Fruit fly (Drosophila melanogaster) whole organism, prepupa: ENCODE measurements around the gene Fancd2.

Source experiments
- CG10631 ChIP-seq: fragments of 200-800 bp; sonication (Bioruptor generic); optimal IDR thresholded peaks from 2 replicates; lab custom pipeline; 2016; ENCODE audit warnings: missing biosample characterization, missing genetic modification characterization
- CG10669 ChIP-seq: fragments of 200-800 bp; sonication (Bioruptor generic); optimal IDR thresholded peaks from 3 replicates; lab custom pipeline; 2018; ENCODE audit warnings: missing biosample characterization, mild to moderate bottlenecking, missing genetic modification characterization, moderate library complexity
- CG11294 ChIP-seq: fragments of 200-800 bp; sonication (Bioruptor generic); IDR thresholded peaks from 2 replicates; pipeline ENCODE4 v1.3.6; 2022; ENCODE audit warnings: missing biosample characterization, missing genetic modification characterization
- CG11762 ChIP-seq: fragments of 200-800 bp; sonication (Bioruptor generic); optimal IDR thresholded peaks from 3 replicates; lab custom pipeline; 2016; ENCODE audit warnings: missing biosample characterization, missing genetic modification characterization; ENCODE audit not compliant: insufficient read depth
- CG1621 ChIP-seq: fragments of 200-800 bp; sonication (Bioruptor generic); optimal IDR thresholded peaks from 3 replicates; lab custom pipeline; 2018; ENCODE audit warnings: missing biosample characterization, mild to moderate bottlenecking, missing genetic modification characterization
- CG3032 ChIP-seq: fragments of 200-800 bp; optimal IDR thresholded peaks from 2 replicates; lab custom pipeline; 2019; ENCODE audit warnings: missing biosample characterization, mild to moderate bottlenecking, missing genetic modification characterization, moderate library complexity
- CG31627 ChIP-seq: fragments of 200-800 bp; sonication (Bioruptor generic); optimal IDR thresholded peaks from 3 replicates; lab custom pipeline; 2016; ENCODE audit warnings: missing biosample characterization, missing genetic modification characterization
- CG32006 ChIP-seq: fragments of 200-800 bp; sonication (Bioruptor generic); optimal IDR thresholded peaks from 3 replicates; lab custom pipeline; 2017; ENCODE audit warnings: missing biosample characterization, mild to moderate bottlenecking, missing genetic modification characterization
- CG3919 ChIP-seq: fragments of 200-800 bp; sonication (Bioruptor generic); optimal IDR thresholded peaks from 3 replicates; lab custom pipeline; 2016; ENCODE audit warnings: missing biosample characterization, missing genetic modification characterization
- CG6163 ChIP-seq: fragments of 200-800 bp; sonication (Bioruptor generic); IDR thresholded peaks from 3 replicates; pipeline ENCODE4 v1.3.6; 2022; ENCODE audit warnings: missing biosample characterization, missing genetic modification characterization
- CG6792 ChIP-seq: fragments of 200-800 bp; sonication (Bioruptor generic); optimal IDR thresholded peaks from 3 replicates; lab custom pipeline; 2016; ENCODE audit warnings: missing biosample characterization, missing genetic modification characterization
- CG6808 ChIP-seq: fragments of 200-800 bp; sonication (Bioruptor generic); optimal IDR thresholded peaks from 3 replicates; lab custom pipeline; 2017; ENCODE audit warnings: missing biosample characterization, missing genetic modification characterization, mild to moderate bottlenecking, moderate library complexity, missing genetic modification reagents
- CG6854 ChIP-seq: fragments of 200-800 bp; sonication (Bioruptor generic); optimal IDR thresholded peaks from 2 replicates; lab custom pipeline; 2017; ENCODE audit warnings: missing biosample characterization, mild to moderate bottlenecking, missing genetic modification characterization
- CG8319 ChIP-seq: fragments of 200-800 bp; sonication (Bioruptor generic); optimal IDR thresholded peaks from 3 replicates; lab custom pipeline; 2016; ENCODE audit warnings: missing biosample characterization, missing genetic modification characterization
- CG9139 ChIP-seq: fragments of 200-800 bp; sonication (Bioruptor generic); optimal IDR thresholded peaks from 3 replicates; lab custom pipeline; 2017; ENCODE audit warnings: missing biosample characterization, mild to moderate bottlenecking, missing genetic modification characterization
- Eip75B ChIP-seq: fragments of 200-800 bp; sonication (Bioruptor generic); optimal IDR thresholded peaks from 3 replicates; lab custom pipeline; 2016; ENCODE audit warnings: missing biosample characterization, missing genetic modification characterization
- Eip78C ChIP-seq: fragments of 200-800 bp; sonication (Bioruptor generic); peaks from one replicate; lab custom pipeline; 2016; ENCODE audit warnings: missing biosample characterization, missing genetic modification characterization
- Eip93F ChIP-seq: fragments of 200-800 bp; sonication (Bioruptor generic); optimal IDR thresholded peaks from 2 replicates; lab custom pipeline; 2016; ENCODE audit warnings: missing biosample characterization, mild to moderate bottlenecking, missing genetic modification characterization
- Ets21C ChIP-seq: fragments of 200-800 bp; sonication (Bioruptor generic); optimal IDR thresholded peaks from 3 replicates; lab custom pipeline; 2016; ENCODE audit warnings: missing biosample characterization, missing genetic modification characterization
- Ets96B ChIP-seq: fragments of 200-800 bp; optimal IDR thresholded peaks from 2 replicates; lab custom pipeline; 2019; ENCODE audit warnings: missing biosample characterization, mild to moderate bottlenecking, missing genetic modification characterization, moderate library complexity
- Gug ChIP-seq: fragments of 200-800 bp; sonication (Bioruptor generic); IDR thresholded peaks from 2 replicates; pipeline ENCODE4 v1.3.6; 2022; ENCODE audit warnings: missing biosample characterization, missing genetic modification characterization
- Hr4 ChIP-seq: fragments of 200-800 bp; sonication (Bioruptor generic); optimal IDR thresholded peaks from 3 replicates; lab custom pipeline; 2016; ENCODE audit warnings: missing biosample characterization, missing genetic modification characterization
- Lpt ChIP-seq: fragments of 200-800 bp; sonication (Bioruptor generic); optimal IDR thresholded peaks from 3 replicates; lab custom pipeline; 2016; ENCODE audit warnings: missing biosample characterization, missing genetic modification characterization
- Met ChIP-seq: fragments of 200-800 bp; sonication (Bioruptor generic); optimal IDR thresholded peaks from 3 replicates; lab custom pipeline; 2016; ENCODE audit warnings: missing biosample characterization, missing genetic modification characterization
- Smox ChIP-seq: fragments of 200-800 bp; sonication (Bioruptor generic); optimal IDR thresholded peaks from 3 replicates; lab custom pipeline; 2016; ENCODE audit warnings: missing biosample characterization, missing genetic modification characterization
- Sox102F ChIP-seq: fragments of 200-800 bp; sonication (Bioruptor generic); optimal IDR thresholded peaks from 2 replicates; lab custom pipeline; 2016; ENCODE audit warnings: missing biosample characterization, mild to moderate bottlenecking, missing genetic modification characterization
- Sox14 ChIP-seq: fragments of 200-800 bp; sonication (Bioruptor generic); optimal IDR thresholded peaks from 3 replicates; lab custom pipeline; 2016; ENCODE audit warnings: missing biosample characterization, missing genetic modification characterization
- Sox15 ChIP-seq: fragments of 200-800 bp; sonication (Bioruptor generic); optimal IDR thresholded peaks from 3 replicates; lab custom pipeline; 2016; ENCODE audit warnings: missing biosample characterization, missing genetic modification characterization
- achi ChIP-seq: fragments of 200-800 bp; sonication (Bioruptor generic); optimal IDR thresholded peaks from 3 replicates; lab custom pipeline; 2016; ENCODE audit warnings: missing biosample characterization, missing genetic modification characterization
- acj6 ChIP-seq: fragments of 200-800 bp; sonication (Bioruptor generic); optimal IDR thresholded peaks from 3 replicates; lab custom pipeline; 2016; ENCODE audit warnings: missing biosample characterization, missing genetic modification characterization
- cyc ChIP-seq: fragments of 200-800 bp; sonication (Bioruptor generic); optimal IDR thresholded peaks from 3 replicates; lab custom pipeline; 2016; ENCODE audit warnings: missing biosample characterization, missing genetic modification characterization
- dac ChIP-seq: fragments of 200-800 bp; sonication (Bioruptor generic); optimal IDR thresholded peaks from 2 replicates; lab custom pipeline; 2017; ENCODE audit warnings: missing biosample characterization, mild to moderate bottlenecking, missing genetic modification characterization
- dsx ChIP-seq: fragments of 200-800 bp; optimal IDR thresholded peaks from 3 replicates; lab custom pipeline; 2019; ENCODE audit warnings: missing biosample characterization, mild to moderate bottlenecking, missing genetic modification characterization, moderate library complexity; ENCODE audit not compliant: poor library complexity, severe bottlenecking
- eg ChIP-seq: fragments of 200-800 bp; sonication (Bioruptor generic); IDR thresholded peaks from 3 replicates; pipeline ENCODE4 v1.3.6; 2022; ENCODE audit warnings: missing biosample characterization, missing genetic modification characterization
- esn ChIP-seq: fragments of 200-800 bp; sonication (Bioruptor generic); optimal IDR thresholded peaks from 2 replicates; lab custom pipeline; 2016; ENCODE audit warnings: missing biosample characterization, mild to moderate bottlenecking, missing genetic modification characterization, moderate library complexity
- fd85E ChIP-seq: fragments of 200-800 bp; sonication (Bioruptor generic); optimal IDR thresholded peaks from 3 replicates; lab custom pipeline; 2016; ENCODE audit warnings: missing biosample characterization, missing genetic modification characterization
- fkh ChIP-seq: fragments of 200-800 bp; sonication (Bioruptor generic); optimal IDR thresholded peaks from 3 replicates; lab custom pipeline; 2017; ENCODE audit warnings: missing biosample characterization, mild to moderate bottlenecking, missing genetic modification characterization, moderate library complexity
- net ChIP-seq: fragments of 200-800 bp; sonication (Bioruptor generic); optimal IDR thresholded peaks from 3 replicates; lab custom pipeline; 2016; ENCODE audit warnings: missing biosample characterization, missing genetic modification characterization
- pdm3 ChIP-seq: fragments of 200-800 bp; sonication (Bioruptor generic); optimal IDR thresholded peaks from 3 replicates; lab custom pipeline; 2016; ENCODE audit warnings: missing biosample characterization, missing genetic modification characterization
- salr ChIP-seq, 2 experiments: fragments of 200-800 bp; sonication (Bioruptor generic); optimal IDR thresholded peaks; 3 replicates each; lab custom pipeline; 2016 to 2018; ENCODE audit warnings: missing biosample characterization in 2 of 2, missing genetic modification characterization in 2 of 2, mild to moderate bottlenecking in 1 of 2
- spab ChIP-seq: fragments of 200-800 bp; sonication (Bioruptor generic); optimal IDR thresholded peaks from 2 replicates; lab custom pipeline; 2017; ENCODE audit warnings: missing biosample characterization, mild to moderate bottlenecking, missing genetic modification characterization, missing genetic modification reagents
- svp ChIP-seq: fragments of 200-800 bp; sonication (Bioruptor generic); peaks from one replicate; lab custom pipeline; 2016; ENCODE audit warnings: missing biosample characterization, missing genetic modification characterization
- topi ChIP-seq: fragments of 200-800 bp; sonication (Bioruptor generic); optimal IDR thresholded peaks from 3 replicates; lab custom pipeline; 2016; ENCODE audit warnings: missing biosample characterization, missing genetic modification characterization
- vri ChIP-seq: fragments of 200-800 bp; sonication (Bioruptor generic); optimal IDR thresholded peaks from 3 replicates; lab custom pipeline; 2016; ENCODE audit warnings: missing biosample characterization, mild to moderate bottlenecking, missing genetic modification characterization

The Fancd2 gene

DNA sequence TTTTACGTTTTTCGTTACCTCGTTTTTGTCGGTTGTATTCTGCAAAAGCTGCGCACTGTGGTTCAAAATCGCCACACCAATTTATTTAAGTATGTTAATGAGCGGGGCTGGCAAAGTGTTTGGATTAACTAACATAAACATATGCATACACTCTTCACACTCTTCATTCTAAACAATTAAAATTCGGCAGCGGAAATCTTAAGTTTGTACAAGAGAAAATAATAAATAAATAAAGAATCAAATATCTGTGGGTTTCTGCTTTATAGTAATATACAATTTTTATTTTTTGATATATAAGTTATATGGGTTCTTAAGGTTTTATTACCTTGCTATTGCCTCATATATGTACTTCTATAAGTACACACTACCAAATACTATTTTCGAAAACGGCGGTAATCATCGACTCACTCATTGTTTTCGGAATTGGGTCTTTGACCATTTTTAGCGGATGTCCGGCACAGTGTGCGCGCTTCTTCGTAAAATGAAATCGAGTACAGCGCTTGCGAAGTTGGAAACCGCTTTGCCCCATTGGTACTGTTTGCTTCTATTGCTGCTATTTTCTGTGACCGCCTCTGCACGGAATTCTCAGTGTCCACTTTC lies 20.4 kb upstream of the Fancd2 start (continued):
- TF ChIP-seq eg (GFP tag; lab: Robert Waterston, UW), result no peak
- TF ChIP-seq svp (GFP tag; lab: Kevin White, UChicago), result peak; percentile 75
- TF ChIP-seq Ets96B (tag; lab: Kevin White, UChicago), result no peak
- TF ChIP-seq CG6808 (GFP tag; lab: Kevin White, UChicago), result no peak
- no peak for TF ChIP-seq vri (GFP tag; lab: Kevin White, UChicago)
- TF ChIP-seq Eip78C (GFP tag; lab: Kevin White, UChicago), result peak; percentile 81
- TF ChIP-seq CG6163 (GFP tag; lab: Robert Waterston, UW), result no peak
- no peak for TF ChIP-seq Sox14 (GFP tag; lab: Kevin White, UChicago)

DNA sequence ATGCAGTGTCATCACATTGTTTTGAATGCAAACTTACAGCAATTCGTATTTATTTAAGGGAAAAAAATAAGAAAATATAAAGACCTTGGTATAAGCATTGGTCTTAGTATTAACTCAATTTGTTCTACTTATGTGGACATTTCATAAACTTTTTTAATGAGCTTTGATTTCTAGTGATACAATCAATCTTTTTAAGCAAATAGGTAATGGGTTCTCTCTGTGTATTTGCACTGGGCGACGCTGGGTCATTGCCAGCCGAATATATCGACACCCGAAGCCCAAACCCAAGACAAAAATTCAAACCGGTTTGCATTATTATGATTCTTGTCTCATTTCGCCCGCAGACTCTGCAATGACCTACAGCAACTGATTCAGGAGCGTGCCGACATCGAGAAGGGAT lies 19.5 kb upstream of the Fancd2 start:
- TF ChIP-seq CG11762 (no peak), Sox102F (GFP tag; lab: Kevin White, UChicago) (peak; percentile 18), cyc (GFP tag; lab: Kevin White, UChicago) (peak; percentile 12), topi (GFP tag; lab: Kevin White, UChicago) (peak; percentile 1), svp (GFP tag; lab: Kevin White, UChicago) (peak; percentile 75), Met (peak; percentile 6), CG6163 (GFP tag; lab: Robert Waterston, UW) (peak; percentile 30; the same call in 1 of the 3 replicates), pdm3 (GFP tag; lab: Kevin White, UChicago) (peak; percentile 6), esn (peak; percentile 16), achi (GFP tag; lab: Kevin White, UChicago) (no peak), Eip93F (no peak), CG3032 (tag; lab: Kevin White, UChicago) (no peak), acj6 (peak; percentile 6), Hr4 (GFP tag; lab: Kevin White, UChicago) (peak; percentile 13), CG32006 (peak; percentile 13), CG3919 (GFP tag; lab: Kevin White, UChicago) (peak; percentile 23), Smox (GFP tag; lab: Kevin White, UChicago) (peak; percentile 24), CG6854 (peak; percentile 65), Ets96B (tag; lab: Kevin White, UChicago) (no peak), Eip78C (GFP tag; lab: Kevin White, UChicago) (peak; percentile 72), net (GFP tag; lab: Kevin White, UChicago) (no peak)

DNA sequence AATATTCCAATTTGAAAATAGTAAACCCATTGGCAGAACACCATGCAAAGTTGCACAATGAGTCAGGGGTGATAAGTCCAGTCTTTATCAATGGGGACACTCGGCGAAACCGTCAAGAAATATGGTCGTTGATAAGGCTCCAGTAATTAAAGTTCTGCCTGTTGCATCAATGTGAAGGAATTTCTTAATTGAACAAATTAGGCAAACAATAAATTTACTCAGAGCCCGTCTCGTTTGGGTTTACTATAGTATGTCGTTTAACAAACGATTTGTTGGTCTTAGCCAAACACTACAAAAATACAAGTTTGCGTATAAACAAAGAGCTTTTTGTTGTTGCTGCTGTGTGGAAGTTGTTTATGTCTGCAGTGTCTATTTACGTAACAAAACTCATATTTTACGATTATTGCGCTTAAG lies 18.8 kb upstream of the Fancd2 start:
- TF ChIP-seq vri (GFP tag; lab: Kevin White, UChicago) (peak; percentile 53), fd85E (GFP tag; lab: Kevin White, UChicago) (no peak), CG9139 (GFP tag; lab: Kevin White, UChicago) (no peak), Ets21C (no peak), CG8319 (no peak), salr (GFP tag; optimal IDR thresholded peaks at IDR 0.05; lab: Kevin White, UChicago) (no peak), fkh (GFP tag; lab: Kevin White, UChicago) (peak; percentile 94), CG6854 (no peak), CG32006 (no peak), Eip78C (GFP tag; lab: Kevin White, UChicago) (peak; percentile 5)

DNA sequence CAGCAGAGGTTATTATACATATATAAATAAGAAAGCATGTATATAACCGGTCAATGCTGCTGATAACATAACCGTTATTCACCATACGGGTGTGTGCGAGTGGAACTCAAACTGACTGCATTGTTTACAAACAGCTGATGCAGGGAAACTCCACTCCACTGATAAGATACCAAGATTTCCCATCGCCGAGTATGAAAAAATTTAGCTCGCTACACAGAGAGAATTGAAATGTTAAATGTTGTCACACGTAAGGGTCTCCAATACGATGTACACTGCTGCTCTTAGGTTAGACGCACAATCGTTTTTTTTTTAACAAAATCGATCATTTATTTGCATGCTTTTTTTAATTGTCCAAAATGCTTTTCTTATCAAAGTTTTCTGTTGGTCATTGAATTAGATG lies 17.7 kb upstream of the Fancd2 start:
- TF ChIP-seq CG8319 (no peak), eg (GFP tag; lab: Robert Waterston, UW) (peak; percentile 50; the same call in 1 of the 3 replicates), fkh (GFP tag; lab: Kevin White, UChicago) (no peak), Sox102F (GFP tag; lab: Kevin White, UChicago) (peak; percentile 56), CG10631 (peak; percentile 18), Met (peak; percentile 17), Sox15 (GFP tag; lab: Kevin White, UChicago) (no peak), CG1621 (tag; lab: Kevin White, UChicago) (no peak), CG6792 (GFP tag; lab: Kevin White, UChicago) (no peak), dac (GFP tag; lab: Kevin White, UChicago) (no peak), spab (GFP tag; lab: Kevin White, UChicago) (no peak), Eip78C (GFP tag; lab: Kevin White, UChicago) (peak; percentile 85), Lpt (GFP tag; lab: Kevin White, UChicago) (no peak), CG9139 (GFP tag; lab: Kevin White, UChicago) (no peak), acj6 (peak; percentile 20), fd85E (GFP tag; lab: Kevin White, UChicago) (no peak), CG11762 (no peak), CG10669 (GFP tag; lab: Kevin White, UChicago) (peak; percentile 28), CG6854 (no peak), dsx (GFP tag; lab: Kevin White, UChicago) (no peak), cyc (GFP tag; lab: Kevin White, UChicago) (peak; percentile 28), CG11294 (no peak), topi (GFP tag; lab: Kevin White, UChicago) (peak; percentile 6), Eip75B (GFP tag; lab: Kevin White, UChicago) (peak; percentile 20), Gug (GFP tag; lab: Robert Waterston, UW) (no peak), CG31627 (GFP tag; lab: Kevin White, UChicago) (peak; percentile 34)
